Fruit fly (Drosophila melanogaster): ENCODE results near the gene Cubn2.

Cubn2 gene

DNA sequence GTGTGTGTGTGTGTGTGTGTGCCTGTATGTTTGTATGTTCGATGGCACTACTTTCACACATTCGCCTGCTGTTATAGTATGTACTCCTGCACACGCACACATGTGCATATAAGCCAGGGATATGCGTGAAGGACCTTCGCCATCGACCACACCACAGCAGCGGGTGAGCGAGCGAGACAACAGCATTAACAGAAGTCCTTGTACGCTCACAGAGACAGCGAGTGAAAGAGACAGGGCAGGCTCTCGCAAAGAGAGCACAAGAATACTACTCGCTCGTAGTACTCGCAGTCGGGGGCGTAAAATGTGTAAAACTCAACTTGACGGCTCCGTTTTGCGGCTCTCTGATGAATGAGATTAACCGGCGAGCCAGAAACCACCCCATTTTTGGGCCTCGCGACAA is 49.6 kb downstream of the Cubn2 start (continued):
- TF ChIP-seq fd64A (GFP tag; optimal IDR thresholded peaks at IDR 0.05) (no peak), crol (GFP tag; IDR thresholded peaks at IDR 0.05) (peak; percentile 44; the same call in 1 of the 2 replicates), twi (tag; optimal IDR thresholded peaks at IDR 0.05) (peak; percentile 68), CG32772 (GFP tag; IDR thresholded peaks at IDR 0.05) (no peak), ash1 (GFP tag; optimal IDR thresholded peaks at IDR 0.05) (no peak), peb (GFP tag; IDR thresholded peaks at IDR 0.05) (no peak), CG11695 (GFP tag; IDR thresholded peaks at IDR 0.05) (no peak), Ets65A (GFP tag) (peak; percentile 54), zen (tag; optimal IDR thresholded peaks at IDR 0.05) (peak; percentile 8), Hmx (GFP tag; optimal IDR thresholded peaks at IDR 0.05) (no peak), seq (GFP tag; IDR thresholded peaks at IDR 0.05) (peak; percentile 77), CG9727 (GFP tag; optimal IDR thresholded peaks at IDR 0.05) (no peak), Hsf (GFP tag; optimal IDR thresholded peaks at IDR 0.05) (no peak), CG8944 (GFP tag; optimal IDR thresholded peaks at IDR 0.05) (no peak), crc (GFP tag; optimal IDR thresholded peaks at IDR 0.05) (no peak), psq (GFP tag; optimal IDR thresholded peaks at IDR 0.05) (no peak), CG9817 (tag; optimal IDR thresholded peaks at IDR 0.05) (no peak), Drgx (GFP tag; IDR thresholded peaks at IDR 0.05) (no peak), wdn (GFP tag; IDR thresholded peaks at IDR 0.05) (no peak), crp (GFP tag; optimal IDR thresholded peaks at IDR 0.05) (no peak), CG10431 (GFP tag; optimal IDR thresholded peaks at IDR 0.05) (no peak), schlank (tag; optimal IDR thresholded peaks at IDR 0.05) (no peak), jing (GFP tag; optimal IDR thresholded peaks at IDR 0.05) (no peak), grn (GFP tag; optimal IDR thresholded peaks at IDR 0.05) (no peak), CG18011 (GFP tag; optimal IDR thresholded peaks at IDR 0.05) (no peak), zfh2 (GFP tag; optimal IDR thresholded peaks at IDR 0.05) (no peak), Chrac-16 (GFP tag; optimal IDR thresholded peaks at IDR 0.05) (no peak), sr (GFP tag; IDR thresholded peaks at IDR 0.05) (no peak), CG4404 (GFP tag; IDR thresholded peaks at IDR 0.05) (no peak), ro (GFP tag; IDR thresholded peaks at IDR 0.05) (no peak), CG4617 (GFP tag; optimal IDR thresholded peaks at IDR 0.05; ENCODE audit: borderline replicate concordance) (no peak), Rfx (GFP tag; IDR thresholded peaks at IDR 0.05) (no peak), CG17829 (tag; optimal IDR thresholded peaks at IDR 0.05) (no peak), CG2889 (GFP tag; IDR thresholded peaks at IDR 0.05) (no peak), CG8089 (GFP tag; optimal IDR thresholded peaks at IDR 0.05) (no peak), Nf-YC (tag; optimal IDR thresholded peaks at IDR 0.05) (peak; percentile 5), pros (GFP tag; optimal IDR thresholded peaks at IDR 0.05) (peak; percentile 68), ap (GFP tag; IDR thresholded peaks at IDR 0.05) (no peak), CG17361 (GFP tag; IDR thresholded peaks at IDR 0.05) (no peak), CG2116 (GFP tag; optimal IDR thresholded peaks at IDR 0.05) (no peak), Med (GFP tag) (peak; percentile 27), Hmr (GFP tag; optimal IDR thresholded peaks at IDR 0.05) (no peak), CG7987 (GFP tag; optimal IDR thresholded peaks at IDR 0.05) (no peak), cg (GFP tag; optimal IDR thresholded peaks at IDR 0.05) (peak; percentile 77), CG6654 (GFP tag; optimal IDR thresholded peaks at IDR 0.05) (no peak), knrl (GFP tag; IDR thresholded peaks at IDR 0.05; ENCODE audit: partially characterized antibody) (no peak), B-H1 (GFP tag; IDR thresholded peaks at IDR 0.05) (no peak), MESR4 (GFP tag; optimal IDR thresholded peaks at IDR 0.05) (no peak), Adf1 (GFP tag; IDR thresholded peaks at IDR 0.05) (no peak), aop (GFP tag; IDR thresholded peaks at IDR 0.05) (no peak), Trl (optimal IDR thresholded peaks at IDR 0.05) (peak; percentile 46 to 69), Trl (GFP tag; optimal IDR thresholded peaks at IDR 0.05) (no peak), az2 (GFP tag; optimal IDR thresholded peaks at IDR 0.05) (no peak)
